Fruit fly (Drosophila melanogaster): ENCODE data around the gene CG1677.
A peak's percentile ranks its signal among the peaks of the same experiment; 100 is the strongest.

Gene CG1677

DNA sequence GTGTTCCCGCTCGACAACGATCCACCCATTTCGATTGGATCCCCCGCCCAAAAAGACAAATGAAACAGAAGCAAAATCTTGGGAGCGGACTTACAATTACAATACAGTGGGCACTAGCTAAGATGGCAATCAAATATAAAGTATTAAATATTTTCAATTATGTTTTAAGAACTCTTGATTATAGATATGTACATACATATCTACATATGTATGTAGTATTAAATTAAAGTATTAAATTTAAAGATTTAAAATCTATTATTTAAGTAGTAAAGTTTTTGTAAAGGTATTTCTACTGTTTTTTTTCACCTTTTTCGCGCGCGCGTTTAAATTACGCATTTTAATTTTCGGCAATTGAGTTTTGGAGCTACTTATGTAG lies 70.8 kb downstream of the CG1677 start (continued):
- peak; percentile 51 for TF ChIP-seq CG11723 (GFP tag; optimal IDR thresholded peaks at IDR 0.05)
- TF ChIP-seq disco-r (GFP tag; optimal IDR thresholded peaks at IDR 0.05), result no peak
- TF ChIP-seq cwo (GFP tag; optimal IDR thresholded peaks at IDR 0.05), result peak; percentile 78
- no peak for TF ChIP-seq chif (GFP tag; optimal IDR thresholded peaks at IDR 0.05)
- no peak for TF ChIP-seq CG3838 (GFP tag; optimal IDR thresholded peaks at IDR 0.05)
- peak; percentile 71 for TF ChIP-seq Deaf1 (tag; optimal IDR thresholded peaks at IDR 0.05)
- peak; percentile 59 for TF ChIP-seq CG9215 (GFP tag; IDR thresholded peaks at IDR 0.05)
- TF ChIP-seq dysf (GFP tag; IDR thresholded peaks at IDR 0.05), result peak; percentile 85
- no peak for TF ChIP-seq Myb (GFP tag; optimal IDR thresholded peaks at IDR 0.05)
- no peak for TF ChIP-seq sna (GFP tag; IDR thresholded peaks at IDR 0.05; ENCODE audit: partially characterized antibody)
- TF ChIP-seq CG18262 (tag; optimal IDR thresholded peaks at IDR 0.05), result peak; percentile 92
- peak; percentile 51 for TF ChIP-seq CG18764 (GFP tag; optimal IDR thresholded peaks at IDR 0.05)
- peak; percentile 40 for TF ChIP-seq Six4 (GFP tag; optimal IDR thresholded peaks at IDR 0.05)
- no peak for TF ChIP-seq H15 (GFP tag; IDR thresholded peaks at IDR 0.05)
- TF ChIP-seq gem (tag; optimal IDR thresholded peaks at IDR 0.05), result peak; percentile 91
- peak; percentile 56 for TF ChIP-seq ATbp (GFP tag; optimal IDR thresholded peaks at IDR 0.05)
- peak; percentile 62 for TF ChIP-seq cas (GFP tag; IDR thresholded peaks at IDR 0.05)
- TF ChIP-seq repo (GFP tag; optimal IDR thresholded peaks at IDR 0.05), result no peak
- TF ChIP-seq ken (GFP tag; IDR thresholded peaks at IDR 0.05), result peak; percentile 59; the same call in 1 of the 3 replicates
- peak; percentile 82 for TF ChIP-seq CG10267 (tag; optimal IDR thresholded peaks at IDR 0.05)
- TF ChIP-seq CG9817 (tag; optimal IDR thresholded peaks at IDR 0.05), result peak; percentile 68
- no peak for TF ChIP-seq mirr (GFP tag; optimal IDR thresholded peaks at IDR 0.05)
- peak; percentile 83 for TF ChIP-seq lab (GFP tag; optimal IDR thresholded peaks at IDR 0.05)
- TF ChIP-seq CG9876 (GFP tag; optimal IDR thresholded peaks at IDR 0.05), result no peak
- 0 out of 3 replicates have a peak, but pooled peaks have one; percentile 21 for TF ChIP-seq CG14050 (GFP tag; IDR thresholded peaks at IDR 0.05)
- peak; percentile 81 for TF ChIP-seq Fer1 (GFP tag; optimal IDR thresholded peaks at IDR 0.05)
- TF ChIP-seq CG33557 (GFP tag; optimal IDR thresholded peaks at IDR 0.05), result peak; percentile 77
- TF ChIP-seq E2f2 (GFP tag; IDR thresholded peaks at IDR 0.05), result peak; percentile 59
- TF ChIP-seq Adf1 (GFP tag; IDR thresholded peaks at IDR 0.05), result no peak
- TF ChIP-seq CG6689 (GFP tag; IDR thresholded peaks at IDR 0.05), result peak; percentile 82
- peak; percentile 18 for TF ChIP-seq exex (tag; optimal IDR thresholded peaks at IDR 0.05)
- TF ChIP-seq CG13296 (GFP tag; optimal IDR thresholded peaks at IDR 0.05), result peak; percentile 73
- TF ChIP-seq Meics (GFP tag; optimal IDR thresholded peaks at IDR 0.05), result peak; percentile 83
- TF ChIP-seq zen (tag; optimal IDR thresholded peaks at IDR 0.05), result peak; percentile 61
- peak; percentile 51 for TF ChIP-seq fd3F (GFP tag; optimal IDR thresholded peaks at IDR 0.05)
- TF ChIP-seq CG4820 (GFP tag; optimal IDR thresholded peaks at IDR 0.05), result peak; percentile 30
- no peak for TF ChIP-seq Sin3A (optimal IDR thresholded peaks at IDR 0.05)
- peak; percentile 55 for TF ChIP-seq CG34376 (GFP tag; optimal IDR thresholded peaks at IDR 0.05)
- 0 out of 2 replicates have a peak, but pooled peaks have one; percentile 36 for TF ChIP-seq Poxn (GFP tag; IDR thresholded peaks at IDR 0.05)
- TF ChIP-seq CG32532 (GFP tag; IDR thresholded peaks at IDR 0.05), result peak; percentile 87
- no peak for TF ChIP-seq slp2 (GFP tag; optimal IDR thresholded peaks at IDR 0.05)
- TF ChIP-seq CG4282 (GFP tag; optimal IDR thresholded peaks at IDR 0.05), result no peak
- 0 out of 2 replicates have a peak, but pooled peaks have one; percentile 14 for TF ChIP-seq CG10959 (GFP tag; IDR thresholded peaks at IDR 0.05)
- TF ChIP-seq MESR4 (GFP tag; optimal IDR thresholded peaks at IDR 0.05), result no peak
- TF ChIP-seq CG9797 (GFP tag; optimal IDR thresholded peaks at IDR 0.05), result no peak
- peak; percentile 86 for TF ChIP-seq CG17361 (GFP tag; IDR thresholded peaks at IDR 0.05)
- no peak for TF ChIP-seq ash1 (GFP tag; optimal IDR thresholded peaks at IDR 0.05)
- TF ChIP-seq bab2 (GFP tag; optimal IDR thresholded peaks at IDR 0.05), result no peak
- TF ChIP-seq tgo (GFP tag; IDR thresholded peaks at IDR 0.05), result peak; percentile 83
- TF ChIP-seq vfl (GFP tag; optimal IDR thresholded peaks at IDR 0.05), result no peak
- peak; percentile 66 for TF ChIP-seq CG2202 (tag; optimal IDR thresholded peaks at IDR 0.05)
- TF ChIP-seq CG7745 (tag; optimal IDR thresholded peaks at IDR 0.05), result no peak

All from whole organism, embryonic.